Fruit fly (Drosophila melanogaster) whole organism, embryonic: ENCODE data around the gene Syt14.

Source experiments
- Abd-B ChIP-seq: fragments of 200-800 bp; sonication (Bioruptor generic); optimal IDR thresholded peaks from 2 replicates; lab custom pipeline; 2018; ENCODE audit warnings: missing biosample characterization, mild to moderate bottlenecking, missing genetic modification characterization, moderate library complexity
- Adf1 ChIP-seq: fragments of 200-800 bp; sonication (Bioruptor generic); IDR thresholded peaks from 2 replicates; pipeline ENCODE4 v1.3.6; 2022; ENCODE audit warnings: missing biosample characterization, missing genetic modification characterization
- CG10366 ChIP-seq: fragments of 200-800 bp; sonication (Bioruptor generic); IDR thresholded peaks from 2 replicates; pipeline ENCODE4 v1.3.6; 2022; ENCODE audit warnings: missing biosample characterization, missing genetic modification characterization
- CG11456 ChIP-seq: fragments of 200-800 bp; sonication (Bioruptor generic); IDR thresholded peaks from 3 replicates; pipeline ENCODE4 v1.3.6; 2022; ENCODE audit warnings: missing biosample characterization, missing genetic modification characterization
- CG12391 ChIP-seq: fragments of 200-800 bp; sonication (Bioruptor generic); optimal IDR thresholded peaks from 3 replicates; lab custom pipeline; 2018; ENCODE audit warnings: missing biosample characterization, mild to moderate bottlenecking, missing genetic modification characterization, moderate library complexity
- CG12744 ChIP-seq: fragments of 200-800 bp; sonication (Bioruptor generic); optimal IDR thresholded peaks from 2 replicates; lab custom pipeline; 2016; ENCODE audit warnings: missing biosample characterization, missing genetic modification characterization
- CG13894 ChIP-seq: fragments of 200-800 bp; sonication (Bioruptor generic); optimal IDR thresholded peaks from 3 replicates; lab custom pipeline; 2018; ENCODE audit warnings: missing biosample characterization, mild to moderate bottlenecking, missing genetic modification characterization, moderate library complexity
- CG15011 ChIP-seq: fragments of 200-800 bp; sonication (Bioruptor generic); optimal IDR thresholded peaks from 3 replicates; lab custom pipeline; 2018; ENCODE audit warnings: missing biosample characterization, mild to moderate bottlenecking, missing genetic modification characterization
- CG15696 ChIP-seq: fragments of 200-800 bp; sonication (Bioruptor generic); optimal IDR thresholded peaks from 2 replicates; lab custom pipeline; 2019; ENCODE audit warnings: missing biosample characterization, mild to moderate bottlenecking, missing genetic modification characterization, moderate library complexity
- CG18599 ChIP-seq: fragments of 200-800 bp; sonication (Bioruptor generic); optimal IDR thresholded peaks from 3 replicates; lab custom pipeline; 2017; ENCODE audit warnings: missing biosample characterization, missing genetic modification characterization, mild to moderate bottlenecking, moderate library complexity, missing genetic modification reagents
- CG6175 ChIP-seq: fragments of 200-800 bp; sonication (Bioruptor generic); IDR thresholded peaks from 3 replicates; pipeline ENCODE4 v1.3.6; 2022; ENCODE audit warnings: missing biosample characterization, missing genetic modification characterization
- CG7372 ChIP-seq: fragments of 200-800 bp; sonication (Bioruptor generic); IDR thresholded peaks from 2 replicates; pipeline ENCODE4 v1.3.6; 2022; ENCODE audit warnings: missing biosample characterization, missing genetic modification characterization
- CG8290 ChIP-seq, 3 experiments: fragments of 200-800 bp; sonication (Bioruptor generic); optimal IDR thresholded peaks; 2 replicates each; lab custom pipeline; 2016 to 2019; ENCODE audit warnings: missing biosample characterization in 3 of 3, missing genetic modification characterization in 3 of 3, mild to moderate bottlenecking in 2 of 3, moderate library complexity in 1 of 3
- CG9797 ChIP-seq: fragments of 200-800 bp; sonication (Bioruptor generic); optimal IDR thresholded peaks from 3 replicates; lab custom pipeline; 2018; ENCODE audit warnings: missing biosample characterization, mild to moderate bottlenecking, missing genetic modification characterization
- CG9932 ChIP-seq: fragments of 200-800 bp; sonication (Bioruptor generic); IDR thresholded peaks from 2 replicates; pipeline ENCODE4 v1.3.6; 2022; ENCODE audit warnings: missing biosample characterization, missing genetic modification characterization
- Deaf1 ChIP-seq: fragments of 200-800 bp; optimal IDR thresholded peaks from 3 replicates; lab custom pipeline; 2019; ENCODE audit warnings: missing biosample characterization, mild to moderate bottlenecking, missing genetic modification characterization, moderate library complexity
- E2f2 ChIP-seq: fragments of 200-800 bp; sonication (Bioruptor generic); IDR thresholded peaks from 2 replicates; pipeline ENCODE4 v1.3.6; 2022; ENCODE audit warnings: missing biosample characterization, missing genetic modification characterization
- ERR ChIP-seq: fragments of 200-800 bp; sonication (Bioruptor generic); optimal IDR thresholded peaks from 2 replicates; lab custom pipeline; 2016; ENCODE audit warnings: missing biosample characterization, missing genetic modification characterization
- Fer1 ChIP-seq: fragments of 200-800 bp; sonication (Bioruptor generic); optimal IDR thresholded peaks from 2 replicates; lab custom pipeline; 2017; ENCODE audit warnings: missing biosample characterization, mild to moderate bottlenecking, missing genetic modification characterization
- HHEX ChIP-seq: fragments of 200-800 bp; sonication (Bioruptor generic); optimal IDR thresholded peaks from 3 replicates; lab custom pipeline; 2017; ENCODE audit warnings: missing biosample characterization, mild to moderate bottlenecking, missing genetic modification characterization, missing genetic modification reagents
- Hr51 ChIP-seq, 2 experiments: fragments of 200-800 bp; sonication (Bioruptor generic); optimal IDR thresholded peaks; 2 replicates in 1 of 2; 3 replicates in 1 of 2; lab custom pipeline; 2016 to 2018; ENCODE audit warnings: missing biosample characterization in 2 of 2, missing genetic modification characterization in 2 of 2, mild to moderate bottlenecking in 1 of 2, moderate library complexity in 1 of 2
- Hr78 ChIP-seq, 2 experiments: fragments of 200-800 bp in 1 of 2; fragments of >200 bp in 1 of 2; sonication (Bioruptor generic) in 1 of 2; optimal IDR thresholded peaks; 2 replicates each; lab custom pipeline; 2017 to 2019; ENCODE audit warnings: missing biosample characterization in 2 of 2, missing genetic modification characterization in 2 of 2, mild to moderate bottlenecking in 1 of 2, moderate library complexity in 1 of 2
- Med ChIP-seq: fragments of 200-800 bp; sonication (Bioruptor generic); peaks from one replicate; lab custom pipeline; 2016; ENCODE audit warnings: missing biosample characterization, missing genetic modification characterization, mild to moderate bottlenecking, inconsistent platforms, moderate library complexity
- Pdp1 ChIP-seq, 2 experiments: fragments of 200-800 bp; sonication (Bioruptor generic); optimal IDR thresholded peaks; 3 replicates each; lab custom pipeline; 2016; ENCODE audit warnings: missing biosample characterization in 2 of 2, missing genetic modification characterization in 2 of 2, mild to moderate bottlenecking in 1 of 2, moderate library complexity in 1 of 2
- Scr ChIP-seq: fragments of 200-800 bp; sonication (Bioruptor generic); IDR thresholded peaks from 2 replicates; pipeline ENCODE4 v1.3.6; 2022; ENCODE audit warnings: missing biosample characterization, missing genetic modification characterization; ENCODE audit not compliant: partially characterized antibody
- TFAM ChIP-seq: fragments of 200-800 bp; sonication (Bioruptor generic); optimal IDR thresholded peaks from 2 replicates; lab custom pipeline; 2017; ENCODE audit warnings: missing biosample characterization, missing genetic modification characterization, inconsistent platforms
- abd-A ChIP-seq: fragments of 200-800 bp; sonication (Bioruptor generic); optimal IDR thresholded peaks from 3 replicates; lab custom pipeline; 2019; ENCODE audit warnings: missing biosample characterization, mild to moderate bottlenecking, missing genetic modification characterization, moderate library complexity
- amos ChIP-seq: fragments of 200-800 bp; sonication (Bioruptor generic); IDR thresholded peaks from 2 replicates; pipeline ENCODE4 v1.3.6; 2022; ENCODE audit warnings: missing biosample characterization, missing genetic modification characterization; ENCODE audit not compliant: partially characterized antibody
- ap ChIP-seq: fragments of 200-800 bp; sonication (Bioruptor generic); IDR thresholded peaks from 2 replicates; pipeline ENCODE4 v1.3.6; 2022; ENCODE audit warnings: missing biosample characterization, missing genetic modification characterization
- bbx ChIP-seq: fragments of 200-800 bp; sonication (Bioruptor generic); IDR thresholded peaks from 2 replicates; pipeline ENCODE4 v1.3.6; 2022; ENCODE audit warnings: missing biosample characterization, missing genetic modification characterization; ENCODE audit not compliant: partially characterized antibody
- chinmo ChIP-seq: fragments of 200-800 bp; sonication (Bioruptor generic); IDR thresholded peaks from 4 replicates; pipeline ENCODE4 v1.3.6; 2022; ENCODE audit warnings: missing biosample characterization, missing genetic modification characterization; ENCODE audit not compliant: partially characterized antibody
- crol ChIP-seq: fragments of 200-800 bp; sonication (Bioruptor generic); IDR thresholded peaks from 2 replicates; pipeline ENCODE4 v1.3.6; 2022; ENCODE audit warnings: missing biosample characterization, missing genetic modification characterization
- da ChIP-seq: fragments of 200-800 bp; sonication (Bioruptor generic); optimal IDR thresholded peaks from 2 replicates; lab custom pipeline; 2016; ENCODE audit warnings: missing biosample characterization, missing genetic modification characterization
- ewg ChIP-seq: fragments of 200-800 bp; sonication (Bioruptor generic); optimal IDR thresholded peaks from 3 replicates; lab custom pipeline; 2017; ENCODE audit warnings: mild to moderate bottlenecking, missing biosample characterization, missing genetic modification reagents, missing genetic modification characterization
- klu ChIP-seq: fragments of 200-800 bp; sonication (Bioruptor generic); IDR thresholded peaks from 2 replicates; pipeline ENCODE4 v1.3.6; 2022; ENCODE audit warnings: missing biosample characterization, missing genetic modification characterization
- nom ChIP-seq: fragments of 200-800 bp; sonication (Bioruptor generic); optimal IDR thresholded peaks from 2 replicates; lab custom pipeline; 2017; ENCODE audit warnings: missing biosample characterization, missing genetic modification characterization, mild to moderate bottlenecking, moderate library complexity, missing genetic modification reagents
- onecut ChIP-seq: fragments of 200-800 bp; sonication (Bioruptor generic); IDR thresholded peaks from 2 replicates; pipeline ENCODE4 v1.3.6; 2022; ENCODE audit warnings: missing biosample characterization, missing genetic modification characterization
- org-1 ChIP-seq: fragments of 200-800 bp; sonication (Bioruptor generic); optimal IDR thresholded peaks from 2 replicates; lab custom pipeline; 2017; ENCODE audit warnings: missing biosample characterization, missing genetic modification characterization
- pfk ChIP-seq: fragments of 200-800 bp; sonication (Bioruptor generic); optimal IDR thresholded peaks from 2 replicates; lab custom pipeline; 2018; ENCODE audit warnings: missing biosample characterization, mild to moderate bottlenecking, missing genetic modification characterization, moderate library complexity
- sens-2 ChIP-seq: fragments of 200-800 bp; sonication (Bioruptor generic); IDR thresholded peaks from 2 replicates; pipeline ENCODE4 v1.3.6; 2022; ENCODE audit warnings: missing biosample characterization, missing genetic modification characterization
- shn ChIP-seq: fragments of 200-800 bp; sonication (Bioruptor generic); optimal IDR thresholded peaks from 3 replicates; lab custom pipeline; 2016; ENCODE audit warnings: missing biosample characterization, missing genetic modification characterization
- so ChIP-seq: fragments of 200-800 bp; sonication (Bioruptor generic); IDR thresholded peaks from 3 replicates; pipeline ENCODE4 v1.3.6; 2022; ENCODE audit warnings: missing biosample characterization, missing genetic modification characterization
- stc ChIP-seq: fragments of 200-800 bp; sonication (Bioruptor generic); IDR thresholded peaks from 2 replicates; pipeline ENCODE4 v1.3.6; 2022; ENCODE audit warnings: missing biosample characterization, missing genetic modification characterization
- tll ChIP-seq, 2 experiments: fragments of 200-800 bp in 1 of 2; fragments of >200 bp in 1 of 2; sonication (Bioruptor generic) in 1 of 2; optimal IDR thresholded peaks; 2 replicates each; lab custom pipeline; 2017 to 2019; ENCODE audit warnings: missing biosample characterization in 2 of 2, missing genetic modification characterization in 2 of 2, mild to moderate bottlenecking in 1 of 2, moderate library complexity in 1 of 2
- unc-4 ChIP-seq: fragments of 200-800 bp; sonication (Bioruptor generic); IDR thresholded peaks from 2 replicates; pipeline ENCODE4 v1.3.6; 2022; ENCODE audit warnings: missing biosample characterization, missing genetic modification characterization; ENCODE audit not compliant: partially characterized antibody
- usp ChIP-seq: fragments of >200 bp; optimal IDR thresholded peaks from 2 replicates; lab custom pipeline; 2017; ENCODE audit warnings: missing biosample characterization, missing genetic modification characterization

The Syt14 gene

DNA sequence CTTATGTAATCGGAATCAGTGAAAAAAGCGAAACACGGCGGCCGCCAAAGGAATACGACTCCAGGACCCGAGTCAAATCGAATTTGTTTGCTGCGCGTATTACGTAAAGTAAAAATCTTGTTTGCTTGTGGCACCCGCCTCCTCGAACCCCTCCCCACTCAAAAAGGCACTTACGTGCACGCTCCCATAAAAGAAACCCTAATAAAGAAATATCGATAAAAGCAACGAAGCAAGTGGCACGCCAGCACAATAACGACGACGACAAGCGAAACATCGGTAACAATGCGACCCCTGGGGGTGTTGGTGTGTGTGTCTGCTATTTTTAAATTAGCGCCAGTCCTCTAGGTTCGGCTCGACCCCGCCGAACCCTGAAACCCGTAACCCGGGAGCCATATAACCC is 36.7 kb downstream of the Syt14 start (continued):
- no peak for TF ChIP-seq tll (GFP tag; optimal IDR thresholded peaks at IDR 0.05; lab: Kevin White, UChicago)
- TF ChIP-seq HHEX, result no peak
- peak in 1 of 2 experiments; percentile 75 for TF ChIP-seq Pdp1 (GFP tag; optimal IDR thresholded peaks at IDR 0.05; lab: Kevin White, UChicago)
- TF ChIP-seq CG6175 (GFP tag; lab: Robert Waterston, UW), result no peak
- no peak for TF ChIP-seq TFAM (GFP tag; lab: Kevin White, UChicago)
- TF ChIP-seq chinmo (GFP tag; lab: Robert Waterston, UW), result 0 out of 4 replicates have a peak, but pooled peaks have one; percentile 6
- no peak for TF ChIP-seq da (GFP tag; lab: Kevin White, UChicago)
- TF ChIP-seq Deaf1 (tag; lab: Kevin White, UChicago), result no peak
- 0 out of 2 replicates have a peak, but pooled peaks have one; percentile 12 for TF ChIP-seq unc-4
- peak; percentile 56 for TF ChIP-seq onecut (GFP tag; lab: Robert Waterston, UW)
- TF ChIP-seq CG15011 (GFP tag; lab: Kevin White, UChicago), result no peak
- TF ChIP-seq Hr78 (GFP tag; optimal IDR thresholded peaks at IDR 0.05; lab: Kevin White, UChicago), result no peak
- TF ChIP-seq usp (GFP tag; lab: Kevin White, UChicago), result no peak
- no peak for TF ChIP-seq shn
- TF ChIP-seq abd-A, result peak; percentile 88
- TF ChIP-seq Scr (GFP tag; lab: Robert Waterston, UW), result no peak
- no peak for TF ChIP-seq nom (GFP tag; lab: Kevin White, UChicago)
- TF ChIP-seq ap, result no peak
- TF ChIP-seq CG10366 (GFP tag; lab: Robert Waterston, UW), result no peak
- TF ChIP-seq amos (GFP tag; lab: Robert Waterston, UW), result peak; percentile 27; the same call in 1 of the 2 replicates
- TF ChIP-seq stc (GFP tag; lab: Robert Waterston, UW), result no peak
- no peak for TF ChIP-seq org-1 (GFP tag; lab: Kevin White, UChicago)
- no peak for TF ChIP-seq CG15696
- TF ChIP-seq CG9797 (GFP tag; lab: Kevin White, UChicago), result no peak
- peak; percentile 61 for TF ChIP-seq CG13894 (tag; lab: Kevin White, UChicago)

- TF ChIP-seq Pdp1 (GFP tag; optimal IDR thresholded peaks at IDR 0.05; lab: Kevin White, UChicago), result peak in 1 of 2 experiments; percentile 89
- 0 out of 3 replicates have a peak, but pooled peaks have one; percentile 21 for TF ChIP-seq so (GFP tag; lab: Robert Waterston, UW)
- peak; percentile 10 for TF ChIP-seq Fer1
- TF ChIP-seq CG6175 (GFP tag; lab: Robert Waterston, UW), result 0 out of 3 replicates have a peak, but pooled peaks have one; percentile 32
- 0 out of 3 replicates have a peak, but pooled peaks have one; percentile 49 for TF ChIP-seq CG11456 (GFP tag; lab: Robert Waterston, UW)
- TF ChIP-seq CG9932 (GFP tag; lab: Robert Waterston, UW), result 0 out of 2 replicates have a peak, but pooled peaks have one; percentile 17
- TF ChIP-seq CG7372 (GFP tag; lab: Robert Waterston, UW), result 0 out of 2 replicates have a peak, but pooled peaks have one; percentile 23
- peak; percentile 12; the same call in 1 of the 2 replicates for TF ChIP-seq crol (GFP tag; lab: Robert Waterston, UW)
- peak; percentile 78 for TF ChIP-seq Adf1 (GFP tag; lab: Robert Waterston, UW)
- peak; percentile 16; the same call in 1 of the 2 replicates for TF ChIP-seq bbx (GFP tag; lab: Robert Waterston, UW)
- TF ChIP-seq CG12744, result peak; percentile 18
- TF ChIP-seq CG8290 (GFP tag; optimal IDR thresholded peaks at IDR 0.05; lab: Kevin White, UChicago), result no peak
- peak in 1 of 2 experiments; percentile 38 for TF ChIP-seq CG8290 (tag; optimal IDR thresholded peaks at IDR 0.05; lab: Kevin White, UChicago)
- no peak for TF ChIP-seq Abd-B (GFP tag; lab: Kevin White, UChicago)
- peak in 1 of 2 experiments; percentile 79 for TF ChIP-seq tll (GFP tag; optimal IDR thresholded peaks at IDR 0.05; lab: Kevin White, UChicago)
- TF ChIP-seq CG12391 (tag; lab: Kevin White, UChicago), result no peak
- no peak for TF ChIP-seq klu
- TF ChIP-seq E2f2 (GFP tag; lab: Robert Waterston, UW), result 0 out of 2 replicates have a peak, but pooled peaks have one; percentile 13
- TF ChIP-seq CG18599 (GFP tag; lab: Kevin White, UChicago), result peak; percentile 32
- TF ChIP-seq ewg (GFP tag; lab: Kevin White, UChicago), result peak; percentile 46
- peak in 1 of 2 experiments; percentile 66 for TF ChIP-seq Hr51 (GFP tag; optimal IDR thresholded peaks at IDR 0.05; lab: Kevin White, UChicago)
- peak; percentile 25 for TF ChIP-seq ERR (GFP tag; lab: Kevin White, UChicago)
- TF ChIP-seq pfk (GFP tag; lab: Kevin White, UChicago), result peak; percentile 34
- TF ChIP-seq Med (GFP tag; lab: Kevin White, UChicago), result peak; percentile 63
- TF ChIP-seq sens-2 (GFP tag; lab: Robert Waterston, UW), result no peak
Measured at dm6 chr3R:4281119-4281861, 37.6 kb downstream of the Syt14 start.
